Worm (Caenorhabditis elegans) whole organism, early embryonic: ENCODE data around the gene Y71H2AL.2.

Source experiments
- B0310.2 ChIP-seq: sonication (generic microtip); optimal IDR thresholded peaks from 2 replicates; lab custom pipeline; 2016; ENCODE audit warnings: mild to moderate bottlenecking, missing genetic modification characterization, missing compliant biosample characterization
- F13C5.2 ChIP-seq: sonication (generic microtip); optimal IDR thresholded peaks from 2 replicates; lab custom pipeline; 2017; ENCODE audit warnings: mild to moderate bottlenecking, missing genetic modification characterization, inconsistent platforms, missing compliant biosample characterization
- aly-1 ChIP-seq: sonication (generic microtip); optimal IDR thresholded peaks from 2 replicates; lab custom pipeline; 2016; ENCODE audit warnings: missing genetic modification characterization, missing compliant biosample characterization
- ama-1 ChIP-seq: fragments of 150-350 bp; optimal IDR thresholded peaks from 2 replicates; lab custom pipeline; 2014
- ceh-13 ChIP-seq: fragments of 200-800 bp; sonication (Bioruptor generic); optimal IDR thresholded peaks from 2 replicates; lab custom pipeline; 2018; ENCODE audit warnings: mild to moderate bottlenecking, missing genetic modification characterization, missing compliant biosample characterization
- ceh-36 ChIP-seq: sonication (generic microtip); optimal IDR thresholded peaks from 2 replicates; lab custom pipeline; 2016; ENCODE audit warnings: missing genetic modification characterization, inconsistent platforms, missing compliant biosample characterization
- ets-7 ChIP-seq: sonication (generic microtip); optimal IDR thresholded peaks from 2 replicates; lab custom pipeline; 2016; ENCODE audit warnings: missing genotype, missing genetic modification characterization, missing compliant biosample characterization
- flt-1 ChIP-seq: fragments of 200-800 bp; sonication (Bioruptor generic); IDR thresholded peaks from 2 replicates; pipeline ENCODE4 v1.3.6; 2022; ENCODE audit warnings: missing genetic modification characterization, missing compliant biosample characterization
- hmbx-1 ChIP-seq: sonication (generic microtip); optimal IDR thresholded peaks from 2 replicates; lab custom pipeline; 2016; ENCODE audit warnings: mild to moderate bottlenecking, missing genetic modification characterization, missing compliant biosample characterization
- hmg-4 ChIP-seq: fragments of 200-800 bp; sonication (Bioruptor generic); optimal IDR thresholded peaks from 2 replicates; lab custom pipeline; 2018; ENCODE audit warnings: mild to moderate bottlenecking, missing genetic modification characterization, missing compliant biosample characterization
- hnd-1 ChIP-seq: sonication (generic microtip); optimal IDR thresholded peaks from 2 replicates; lab custom pipeline; 2016; ENCODE audit warnings: missing genetic modification characterization, missing compliant biosample characterization
- pes-1 ChIP-seq: fragments of 200-800 bp; sonication (Bioruptor generic); IDR thresholded peaks from 2 replicates; pipeline ENCODE4 v1.3.6; 2022; ENCODE audit warnings: missing genetic modification reagents, missing genetic modification characterization, missing compliant biosample characterization
- scrt-1 ChIP-seq: fragments of 200-800 bp; sonication (Bioruptor generic); IDR thresholded peaks from 2 replicates; pipeline ENCODE4 v1.3.6; 2022; ENCODE audit warnings: missing genetic modification characterization, missing compliant biosample characterization
- sea-1 ChIP-seq: fragments of 200-800 bp; sonication (Bioruptor generic); conservative IDR thresholded peaks from 2 replicates; pipeline ENCODE4 v1.3.6; 2022; ENCODE audit warnings: missing genetic modification characterization, missing compliant biosample characterization
- tbx-11 ChIP-seq: fragments of 200-800 bp; sonication (Bioruptor generic); IDR thresholded peaks from 2 replicates; pipeline ENCODE4 v1.3.6; 2022; ENCODE audit warnings: missing genetic modification characterization, missing compliant biosample characterization
- tbx-37 ChIP-seq: fragments of 200-800 bp; sonication (Bioruptor generic); conservative IDR thresholded peaks from 2 replicates; pipeline ENCODE4 v1.3.6; 2022; ENCODE audit warnings: missing genetic modification reagents, missing genetic modification characterization, missing compliant biosample characterization
- tra-4 ChIP-seq: sonication (generic microtip); optimal IDR thresholded peaks from 2 replicates; lab custom pipeline; 2017; ENCODE audit warnings: missing genetic modification characterization, missing compliant biosample characterization

Gene Y71H2AL.2

ce11 chrIII:2657783-2658182 is 28.4 kb upstream of the Y71H2AL.2 start, which contains the start of gene let-805:
let-805 (plus strand) TSS chrIII:2658083.
- no peak for TF ChIP-seq hnd-1 (tag; lab: Kevin White, UChicago)
- TF ChIP-seq B0310.2: no peak
- TF ChIP-seq ets-7 (tag; lab: Kevin White, UChicago): no peak
- no peak for TF ChIP-seq ceh-13
- TF ChIP-seq pes-1: no peak
- no peak for TF ChIP-seq tbx-37 (GFP tag; lab: Robert Waterston, UW)
- no peak for TF ChIP-seq tbx-11 (GFP tag; lab: Robert Waterston, UW)

ce11 chrIII:2675449-2675848 is 10.7 kb upstream of the Y71H2AL.2 start:
- peak; percentile 88 for TF ChIP-seq ceh-36 (tag; lab: Kevin White, UChicago)
- no peak for TF ChIP-seq ets-7 (tag; lab: Kevin White, UChicago)

ce11 chrIII:2676097-2676496 is 10.1 kb upstream of the Y71H2AL.2 start:
- TF ChIP-seq tbx-37 (GFP tag; lab: Robert Waterston, UW) (no peak), ceh-13 (no peak), B0310.2 (no peak), aly-1 (tag; lab: Kevin White, UChicago) (no peak), hmg-4 (GFP tag; lab: Kevin White, UChicago) (no peak), ama-1 (no peak)

ce11 chrIII:2678017-2678416 is 8.1 kb upstream of the Y71H2AL.2 start:
- TF ChIP-seq tbx-11 (GFP tag; lab: Robert Waterston, UW) (no peak), tbx-37 (GFP tag; lab: Robert Waterston, UW) (no peak), F13C5.2 (tag; lab: Kevin White, UChicago) (no peak), hmg-4 (GFP tag; lab: Kevin White, UChicago) (no peak), pes-1 (no peak), B0310.2 (no peak), ets-7 (tag; lab: Kevin White, UChicago) (no peak), flt-1 (no peak), sea-1 (no peak), tra-4 (tag; lab: Kevin White, UChicago) (no peak), hnd-1 (tag; lab: Kevin White, UChicago) (no peak), ama-1 (no peak), ceh-36 (tag; lab: Kevin White, UChicago) (no peak), scrt-1 (GFP tag; lab: Robert Waterston, UW) (no peak), hmbx-1 (no peak), aly-1 (tag; lab: Kevin White, UChicago) (no peak), ceh-13 (no peak)

ce11 chrIII:2679362-2679761 is 6.8 kb upstream of the Y71H2AL.2 start:
- TF ChIP-seq tbx-37 (GFP tag; lab: Robert Waterston, UW): no peak
- TF ChIP-seq hmg-4 (GFP tag; lab: Kevin White, UChicago): no peak
- no peak for TF ChIP-seq B0310.2
- no peak for TF ChIP-seq hmbx-1
- no peak for TF ChIP-seq scrt-1 (GFP tag; lab: Robert Waterston, UW)
- TF ChIP-seq F13C5.2 (tag; lab: Kevin White, UChicago): no peak
- no peak for TF ChIP-seq aly-1 (tag; lab: Kevin White, UChicago)
- no peak for TF ChIP-seq tra-4 (tag; lab: Kevin White, UChicago)
- TF ChIP-seq ceh-36 (tag; lab: Kevin White, UChicago): no peak
- no peak for TF ChIP-seq sea-1
- TF ChIP-seq pes-1: no peak
- no peak for TF ChIP-seq tbx-11 (GFP tag; lab: Robert Waterston, UW)
- TF ChIP-seq flt-1: no peak
- TF ChIP-seq ets-7 (tag; lab: Kevin White, UChicago): no peak
- TF ChIP-seq ama-1: no peak
- TF ChIP-seq ceh-13: no peak

- TF ChIP-seq flt-1 (no peak), ceh-36 (tag; lab: Kevin White, UChicago) (no peak), ets-7 (tag; lab: Kevin White, UChicago) (no peak), hmbx-1 (no peak), tbx-11 (GFP tag; lab: Robert Waterston, UW) (no peak), sea-1 (no peak), scrt-1 (GFP tag; lab: Robert Waterston, UW) (no peak), tbx-37 (GFP tag; lab: Robert Waterston, UW) (no peak), tra-4 (tag; lab: Kevin White, UChicago) (no peak), hnd-1 (tag; lab: Kevin White, UChicago) (no peak), hmg-4 (GFP tag; lab: Kevin White, UChicago) (no peak), B0310.2 (no peak), aly-1 (tag; lab: Kevin White, UChicago) (no peak), pes-1 (no peak), ama-1 (no peak), F13C5.2 (tag; lab: Kevin White, UChicago) (no peak), ceh-13 (no peak)
These were observed 4.6 kb upstream of the Y71H2AL.2 start for ce11 chrIII:2681559-2681958.

- TF ChIP-seq ceh-36 (tag; lab: Kevin White, UChicago) (peak; percentile 76), B0310.2 (no peak)
These were observed 2.8 kb upstream of the Y71H2AL.2 start for ce11 chrIII:2683403-2683802.

ce11 chrIII:2686663-2687062 is 499 bp downstream of the Y71H2AL.2 start:
- no peak for TF ChIP-seq tra-4 (tag; lab: Kevin White, UChicago)
- no peak for TF ChIP-seq hmg-4 (GFP tag; lab: Kevin White, UChicago)
- TF ChIP-seq ets-7 (tag; lab: Kevin White, UChicago): no peak

- no peak for TF ChIP-seq hnd-1 (tag; lab: Kevin White, UChicago)
- TF ChIP-seq hmg-4 (GFP tag; lab: Kevin White, UChicago): no peak
- no peak for TF ChIP-seq sea-1
- no peak for TF ChIP-seq tbx-11 (GFP tag; lab: Robert Waterston, UW)
- TF ChIP-seq ceh-13: no peak
- no peak for TF ChIP-seq hmbx-1
- TF ChIP-seq B0310.2: no peak
These were observed 1.2 kb downstream of the Y71H2AL.2 start for ce11 chrIII:2687412-2687811.
